Fruit fly (Drosophila melanogaster) whole organism, adult: Measurements from ENCODE around the gene Sytbeta.

Experiments used
- CG14711 ChIP-seq: fragments of 200-800 bp; sonication (Bioruptor generic); optimal IDR thresholded peaks from 2 replicates; lab custom pipeline; 2018; ENCODE audit warnings: missing biosample characterization, mild to moderate bottlenecking, missing genetic modification characterization, moderate library complexity
- CG33017 ChIP-seq: fragments of 200-800 bp; sonication (Bioruptor generic); optimal IDR thresholded peaks from 2 replicates; lab custom pipeline; 2018; ENCODE audit warnings: missing biosample characterization, mild to moderate bottlenecking, missing genetic modification characterization, moderate library complexity
- CG7045 ChIP-seq: fragments of 200-800 bp; sonication (Bioruptor generic); optimal IDR thresholded peaks from 2 replicates; lab custom pipeline; 2017; ENCODE audit warnings: missing biosample characterization, mild to moderate bottlenecking, missing genetic modification characterization
- CG7101 ChIP-seq: fragments of 200-800 bp; sonication (Bioruptor generic); optimal IDR thresholded peaks from 2 replicates; lab custom pipeline; 2018; ENCODE audit warnings: missing biosample characterization, mild to moderate bottlenecking, missing genetic modification characterization, moderate library complexity
- Clk ChIP-seq: fragments of 200-800 bp; sonication (Bioruptor generic); optimal IDR thresholded peaks from 2 replicates; lab custom pipeline; 2017; ENCODE audit warnings: missing biosample characterization, missing genetic modification characterization
- Mnt ChIP-seq: fragments of 200-800 bp; sonication (Bioruptor generic); optimal IDR thresholded peaks from 2 replicates; lab custom pipeline; 2016; ENCODE audit warnings: missing biosample characterization, mild to moderate bottlenecking, missing genetic modification characterization
- cic ChIP-seq: fragments of 200-800 bp; sonication (Bioruptor generic); optimal IDR thresholded peaks from 2 replicates; lab custom pipeline; 2017; ENCODE audit warnings: missing biosample characterization, mild to moderate bottlenecking, missing genetic modification characterization, moderate library complexity
- cnc ChIP-seq, 2 experiments: fragments of >200 bp; optimal IDR thresholded peaks; 2 replicates each; lab custom pipeline; 2017
- kay ChIP-seq: fragments of 200-800 bp; sonication (Bioruptor generic); peaks from one replicate; lab custom pipeline; 2016; ENCODE audit warnings: missing biosample characterization, missing genetic modification characterization, borderline replicate concordance
- ovo ChIP-seq: fragments of 200-800 bp; sonication (Bioruptor generic); optimal IDR thresholded peaks from 2 replicates; lab custom pipeline; 2016; ENCODE audit warnings: missing biosample characterization, missing genetic modification characterization
- pad ChIP-seq: fragments of 200-800 bp; sonication (Bioruptor generic); optimal IDR thresholded peaks from 3 replicates; lab custom pipeline; 2017; ENCODE audit warnings: missing biosample characterization, missing genetic modification characterization, mild to moderate bottlenecking, moderate library complexity, missing genetic modification reagents

DNA sequence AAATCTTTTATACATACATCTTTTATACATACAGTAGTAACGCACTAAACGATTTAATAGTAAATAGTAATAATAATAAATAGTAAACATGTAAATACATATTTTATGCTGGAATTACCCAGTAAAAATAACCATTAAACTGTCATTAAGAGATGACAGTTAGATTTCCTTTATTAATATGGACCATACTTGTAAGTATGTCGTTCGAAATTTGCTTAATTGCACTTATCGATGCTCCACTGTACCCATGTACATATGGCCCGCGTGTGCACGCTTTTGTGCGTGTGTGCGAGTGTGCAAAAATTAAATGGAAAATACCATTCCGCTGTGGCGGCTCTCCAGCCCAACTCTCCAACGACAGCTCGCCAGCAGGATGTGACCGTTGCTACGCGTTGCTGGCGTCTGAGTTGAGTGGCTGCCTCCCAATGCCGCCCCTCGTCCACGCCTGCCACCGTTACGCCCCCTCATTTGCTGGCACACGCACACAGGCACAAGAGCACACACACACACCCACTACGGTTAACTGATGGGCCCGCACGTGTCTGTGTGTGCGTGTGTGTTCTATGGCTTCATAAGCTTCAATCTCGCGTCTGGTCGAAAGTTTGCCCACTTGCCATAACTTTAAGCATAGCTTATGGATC, 38.0 kb upstream of the Sytbeta start:
- TF ChIP-seq CG7101 (no peak), kay (GFP tag; lab: Kevin White, UChicago) (no peak), cic (GFP tag; lab: Kevin White, UChicago) (no peak), pad (GFP tag; lab: Kevin White, UChicago) (peak; percentile 56), CG7045 (no peak), ovo (GFP tag; lab: Kevin White, UChicago) (no peak), CG33017 (tag; lab: Kevin White, UChicago) (no peak), CG14711 (tag; lab: Kevin White, UChicago) (no peak), Mnt (GFP tag; lab: Kevin White, UChicago) (no peak), Clk (GFP tag; lab: Kevin White, UChicago) (no peak), cnc (optimal IDR thresholded peaks at IDR 0.05; lab: Kevin White, UChicago) (no peak)
